Fruit fly (Drosophila melanogaster) whole organism, embryonic: ENCODE data around the gene THADA.

ENCODE experiments used
- Antp ChIP-seq: fragments of 200-800 bp; sonication (Bioruptor generic); optimal IDR thresholded peaks from 3 replicates; lab custom pipeline; 2016; ENCODE audit warnings: missing biosample characterization, missing genetic modification characterization
- CG10274 ChIP-seq: fragments of 200-800 bp; sonication (Bioruptor generic); optimal IDR thresholded peaks from 3 replicates; lab custom pipeline; 2017; ENCODE audit warnings: missing biosample characterization, mild to moderate bottlenecking, missing genetic modification characterization
- CG12071 ChIP-seq: fragments of 200-800 bp; sonication (Bioruptor generic); optimal IDR thresholded peaks from 3 replicates; lab custom pipeline; 2018; ENCODE audit warnings: missing biosample characterization, mild to moderate bottlenecking, missing genetic modification characterization
- CG12155 ChIP-seq: fragments of 200-800 bp; sonication (Bioruptor generic); optimal IDR thresholded peaks from 3 replicates; lab custom pipeline; 2016; ENCODE audit warnings: missing biosample characterization, missing genetic modification characterization
- CG12391 ChIP-seq: fragments of 200-800 bp; sonication (Bioruptor generic); optimal IDR thresholded peaks from 3 replicates; lab custom pipeline; 2018; ENCODE audit warnings: missing biosample characterization, mild to moderate bottlenecking, missing genetic modification characterization, moderate library complexity
- CG12769 ChIP-seq: fragments of 200-800 bp; sonication (Bioruptor generic); optimal IDR thresholded peaks from 2 replicates; lab custom pipeline; 2019; ENCODE audit warnings: missing biosample characterization, mild to moderate bottlenecking, missing genetic modification characterization, moderate library complexity
- CG14050 ChIP-seq: fragments of 200-800 bp; sonication (Bioruptor generic); IDR thresholded peaks from 3 replicates; pipeline ENCODE4 v1.3.6; 2022; ENCODE audit warnings: missing biosample characterization, missing genetic modification characterization
- CG14441 ChIP-seq: fragments of 200-800 bp; sonication (Bioruptor generic); IDR thresholded peaks from 2 replicates; pipeline ENCODE4 v1.3.6; 2022; ENCODE audit warnings: missing biosample characterization, missing genetic modification characterization
- CG14710 ChIP-seq: fragments of 200-800 bp; sonication (Bioruptor generic); optimal IDR thresholded peaks from 3 replicates; lab custom pipeline; 2019; ENCODE audit warnings: missing biosample characterization, mild to moderate bottlenecking, missing genetic modification characterization, moderate library complexity
- CG15696 ChIP-seq: fragments of 200-800 bp; sonication (Bioruptor generic); optimal IDR thresholded peaks from 2 replicates; lab custom pipeline; 2019; ENCODE audit warnings: missing biosample characterization, mild to moderate bottlenecking, missing genetic modification characterization, moderate library complexity
- CG1792 ChIP-seq: fragments of 200-800 bp; sonication (Bioruptor generic); optimal IDR thresholded peaks from 2 replicates; lab custom pipeline; 2016; ENCODE audit warnings: missing biosample characterization, missing genetic modification characterization
- CG2129 ChIP-seq: fragments of 200-800 bp; sonication (Bioruptor generic); IDR thresholded peaks from 2 replicates; pipeline ENCODE4 v1.3.6; 2022; ENCODE audit warnings: missing biosample characterization, missing genetic modification characterization; ENCODE audit not compliant: partially characterized antibody
- CG3281 ChIP-seq: fragments of 200-800 bp; sonication (Bioruptor generic); optimal IDR thresholded peaks from 3 replicates; lab custom pipeline; 2017; ENCODE audit warnings: missing biosample characterization, mild to moderate bottlenecking, missing genetic modification characterization
- CG6683 ChIP-seq: fragments of 200-800 bp; sonication (Bioruptor generic); optimal IDR thresholded peaks from 2 replicates; lab custom pipeline; 2017; ENCODE audit warnings: missing biosample characterization, mild to moderate bottlenecking, missing genetic modification characterization, missing genetic modification reagents
- CG7987 ChIP-seq: fragments of 200-800 bp; sonication (Bioruptor generic); optimal IDR thresholded peaks from 2 replicates; lab custom pipeline; 2018; ENCODE audit warnings: missing biosample characterization, mild to moderate bottlenecking, missing genetic modification characterization, moderate library complexity
- CG8388 ChIP-seq: fragments of 200-800 bp; sonication (Bioruptor generic); optimal IDR thresholded peaks from 2 replicates; lab custom pipeline; 2019; ENCODE audit warnings: missing biosample characterization, mild to moderate bottlenecking, missing genetic modification characterization, moderate library complexity
- CG9727 ChIP-seq: fragments of 200-800 bp; sonication (Bioruptor generic); optimal IDR thresholded peaks from 3 replicates; lab custom pipeline; 2017; ENCODE audit warnings: missing biosample characterization, mild to moderate bottlenecking, missing genetic modification characterization
- Dek ChIP-seq: fragments of 200-800 bp; sonication (Bioruptor generic); optimal IDR thresholded peaks from 3 replicates; lab custom pipeline; 2019; ENCODE audit warnings: missing biosample characterization, mild to moderate bottlenecking, missing genetic modification characterization, moderate library complexity
- Dp ChIP-seq: fragments of 200-800 bp; sonication (Bioruptor generic); optimal IDR thresholded peaks from 2 replicates; lab custom pipeline; 2018; ENCODE audit warnings: missing biosample characterization, mild to moderate bottlenecking, missing genetic modification characterization, moderate library complexity
- Drgx ChIP-seq: fragments of 200-800 bp; sonication (Bioruptor generic); IDR thresholded peaks from 2 replicates; pipeline ENCODE4 v1.3.6; 2022; ENCODE audit warnings: missing biosample characterization, missing genetic modification characterization
- Fer3 ChIP-seq: fragments of 200-800 bp; sonication (Bioruptor generic); optimal IDR thresholded peaks from 2 replicates; lab custom pipeline; 2018; ENCODE audit warnings: missing biosample characterization, mild to moderate bottlenecking, missing genetic modification characterization, moderate library complexity
- Gug ChIP-seq: fragments of 200-800 bp; sonication (Bioruptor generic); IDR thresholded peaks from 4 replicates; pipeline ENCODE4 v1.3.6; 2022; ENCODE audit warnings: missing biosample characterization, missing genetic modification characterization
- Hmx ChIP-seq: fragments of 200-800 bp; sonication (Bioruptor generic); optimal IDR thresholded peaks from 2 replicates; lab custom pipeline; 2016; ENCODE audit warnings: missing biosample characterization, missing genetic modification characterization
- NK7.1 ChIP-seq: fragments of 200-800 bp; sonication (Bioruptor generic); optimal IDR thresholded peaks from 3 replicates; lab custom pipeline; 2016; ENCODE audit warnings: missing biosample characterization, missing genetic modification characterization
- PHDP ChIP-seq: fragments of 200-800 bp; sonication (Bioruptor generic); optimal IDR thresholded peaks from 3 replicates; lab custom pipeline; 2018; ENCODE audit warnings: missing biosample characterization, mild to moderate bottlenecking, missing genetic modification characterization, moderate library complexity
- Stat92E ChIP-seq, 3 experiments: fragments of >200 bp in 2 of 3; fragments of 200-800 bp in 1 of 3; sonication (Bioruptor generic) in 1 of 3; optimal IDR thresholded peaks; 2 replicates each; lab custom pipeline; 2017 to 2019; ENCODE audit warnings: missing biosample characterization in 3 of 3, missing genetic modification characterization in 3 of 3, mild to moderate bottlenecking in 1 of 3, moderate library complexity in 1 of 3
- Trl ChIP-seq, 3 experiments: fragments of >200 bp in 2 of 3; fragments of 200-800 bp in 1 of 3; sonication (Bioruptor generic) in 1 of 3; optimal IDR thresholded peaks; 2 replicates in 1 of 3; 3 replicates in 2 of 3; lab custom pipeline; 2016 to 2017; ENCODE audit warnings: missing biosample characterization in 1 of 3, missing genetic modification characterization in 1 of 3
- Vsx1 ChIP-seq: fragments of 200-800 bp; sonication (Bioruptor generic); optimal IDR thresholded peaks from 2 replicates; lab custom pipeline; 2017; ENCODE audit warnings: missing biosample characterization, mild to moderate bottlenecking, missing genetic modification characterization, missing genetic modification reagents
- ato ChIP-seq: fragments of 200-800 bp; sonication (Bioruptor generic); IDR thresholded peaks from 2 replicates; pipeline ENCODE4 v1.3.6; 2022; ENCODE audit warnings: missing biosample characterization, missing genetic modification characterization; ENCODE audit not compliant: partially characterized antibody
- bbx ChIP-seq: fragments of 200-800 bp; sonication (Bioruptor generic); IDR thresholded peaks from 2 replicates; pipeline ENCODE4 v1.3.6; 2022; ENCODE audit warnings: missing biosample characterization, missing genetic modification characterization; ENCODE audit not compliant: partially characterized antibody
- dati ChIP-seq: fragments of 200-800 bp; sonication (Bioruptor generic); IDR thresholded peaks from 2 replicates; pipeline ENCODE4 v1.3.6; 2022; ENCODE audit warnings: missing biosample characterization, missing genetic modification characterization
- dysf ChIP-seq: fragments of 200-800 bp; sonication (Bioruptor generic); IDR thresholded peaks from 3 replicates; pipeline ENCODE4 v1.3.6; 2022; ENCODE audit warnings: missing biosample characterization, missing genetic modification characterization
- esg ChIP-seq: fragments of 200-800 bp; sonication (Bioruptor generic); conservative IDR thresholded peaks from 2 replicates; pipeline ENCODE4 v1.3.6; 2022; ENCODE audit warnings: missing biosample characterization, missing genetic modification characterization
- gce ChIP-seq: fragments of 200-800 bp; sonication (Bioruptor generic); IDR thresholded peaks from 3 replicates; pipeline ENCODE4 v1.3.6; 2022; ENCODE audit warnings: missing biosample characterization, missing genetic modification characterization
- hkb ChIP-seq, 2 experiments: fragments of 200-800 bp in 1 of 2; fragments of >200 bp in 1 of 2; sonication (Bioruptor generic) in 1 of 2; IDR thresholded peaks in 1 of 2; optimal IDR thresholded peaks in 1 of 2; 2 replicates each; pipeline versions ENCODE4 v1.3.6 to Lab custom; 2017 to 2022; ENCODE audit warnings: missing biosample characterization in 1 of 2, missing genetic modification characterization in 1 of 2
- hth ChIP-seq: fragments of >200 bp; optimal IDR thresholded peaks from 2 replicates; lab custom pipeline; 2017; ENCODE audit warnings: inconsistent platforms
- ken ChIP-seq: fragments of 200-800 bp; sonication (Bioruptor generic); IDR thresholded peaks from 3 replicates; pipeline ENCODE4 v1.3.6; 2022; ENCODE audit warnings: missing biosample characterization, missing genetic modification characterization
- knrl ChIP-seq: fragments of 200-800 bp; sonication (Bioruptor generic); IDR thresholded peaks from 3 replicates; pipeline ENCODE4 v1.3.6; 2022; ENCODE audit warnings: missing biosample characterization, missing genetic modification characterization; ENCODE audit not compliant: partially characterized antibody
- lab ChIP-seq: fragments of 200-800 bp; sonication (Bioruptor generic); optimal IDR thresholded peaks from 3 replicates; lab custom pipeline; 2017; ENCODE audit warnings: missing biosample characterization, missing genetic modification characterization, mild to moderate bottlenecking, moderate library complexity, missing genetic modification reagents
- prd ChIP-seq, 3 experiments: fragments of >200 bp in 2 of 3; fragments of 200-800 bp in 1 of 3; sonication (Bioruptor generic) in 1 of 3; optimal IDR thresholded peaks in 2 of 3; IDR thresholded peaks in 1 of 3; 2 replicates in 2 of 3; 3 replicates in 1 of 3; pipeline versions ENCODE4 v1.3.6 to Lab custom; 2017 to 2022; ENCODE audit warnings: missing biosample characterization in 1 of 3, missing genetic modification characterization in 1 of 3
- pzg ChIP-seq: fragments of 200-800 bp; sonication (Bioruptor generic); optimal IDR thresholded peaks from 3 replicates; lab custom pipeline; 2018; ENCODE audit warnings: missing biosample characterization, mild to moderate bottlenecking, missing genetic modification characterization, moderate library complexity
- repo ChIP-seq: fragments of 200-800 bp; sonication (Bioruptor generic); optimal IDR thresholded peaks from 2 replicates; lab custom pipeline; 2016; ENCODE audit warnings: missing biosample characterization, missing genetic modification characterization
- sd ChIP-seq: fragments of 200-800 bp; sonication (Bioruptor generic); optimal IDR thresholded peaks from 3 replicates; lab custom pipeline; 2018; ENCODE audit warnings: missing biosample characterization, mild to moderate bottlenecking, missing genetic modification characterization, moderate library complexity
- sob ChIP-seq: fragments of 200-800 bp; sonication (Bioruptor generic); IDR thresholded peaks from 2 replicates; pipeline ENCODE4 v1.3.6; 2022; ENCODE audit warnings: missing biosample characterization, missing genetic modification characterization
- stc ChIP-seq: fragments of 200-800 bp; sonication (Bioruptor generic); IDR thresholded peaks from 2 replicates; pipeline ENCODE4 v1.3.6; 2022; ENCODE audit warnings: missing biosample characterization, missing genetic modification characterization
- tup ChIP-seq: fragments of 200-800 bp; sonication (Bioruptor generic); optimal IDR thresholded peaks from 2 replicates; lab custom pipeline; 2016; ENCODE audit warnings: missing biosample characterization, mild to moderate bottlenecking, missing genetic modification characterization, moderate library complexity
- zf30C ChIP-seq: fragments of 200-800 bp; sonication (Bioruptor generic); optimal IDR thresholded peaks from 3 replicates; lab custom pipeline; 2018; ENCODE audit warnings: missing biosample characterization, mild to moderate bottlenecking, missing genetic modification characterization

Gene THADA

DNA sequence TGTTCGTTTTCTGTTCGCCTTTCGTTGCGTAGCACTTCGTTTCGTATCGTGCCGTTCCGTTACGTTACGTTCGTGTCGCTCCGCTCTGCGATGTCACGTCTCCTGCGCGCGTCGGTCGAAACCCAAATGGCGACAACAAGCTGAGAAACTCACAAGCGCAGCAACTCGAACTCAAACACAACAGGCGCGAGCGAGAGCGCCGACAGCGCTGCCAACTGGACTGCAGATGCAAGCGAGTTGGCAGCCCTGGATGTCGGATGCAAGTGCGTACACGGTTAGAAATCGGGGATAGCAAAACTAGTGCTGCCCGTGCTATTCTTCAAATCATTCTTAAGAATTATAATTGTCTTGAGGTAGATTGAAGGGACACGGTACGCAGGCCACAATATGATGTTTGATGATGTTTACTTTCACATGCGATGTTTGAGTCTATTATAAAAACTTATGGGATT is 17.0 kb downstream of the THADA start (continued):
- TF ChIP-seq CG12391 (tag; lab: Kevin White, UChicago) = peak; percentile 76
- TF ChIP-seq pzg (GFP tag; lab: Kevin White, UChicago) = peak; percentile 59
- TF ChIP-seq hkb (optimal IDR thresholded peaks at IDR 0.05; lab: Kevin White, UChicago) = no peak
- TF ChIP-seq hkb (GFP tag; IDR thresholded peaks at IDR 0.05; lab: Robert Waterston, UW) = peak; percentile 77
- TF ChIP-seq hth (lab: Kevin White, UChicago) = no peak
- TF ChIP-seq ken (GFP tag; lab: Robert Waterston, UW) = peak; percentile 62; the same call in 2 of the 3 replicates
- TF ChIP-seq Hmx (GFP tag; lab: Kevin White, UChicago) = no peak
- peak; percentile 20 for TF ChIP-seq CG7987 (GFP tag; lab: Kevin White, UChicago)
- peak; percentile 45 to 49 for TF ChIP-seq Trl (optimal IDR thresholded peaks at IDR 0.05; lab: Kevin White, UChicago)
- TF ChIP-seq Trl (GFP tag; optimal IDR thresholded peaks at IDR 0.05; lab: Kevin White, UChicago) = peak; percentile 56
- TF ChIP-seq tup = peak; percentile 35
- TF ChIP-seq zf30C = peak; percentile 99
- TF ChIP-seq CG9727 (GFP tag; lab: Kevin White, UChicago) = peak; percentile 53
- TF ChIP-seq prd (optimal IDR thresholded peaks at IDR 0.05; lab: Kevin White, UChicago) = no peak
- peak; percentile 85 for TF ChIP-seq prd (GFP tag; IDR thresholded peaks at IDR 0.05; lab: Robert Waterston, UW)
- peak; percentile 84 for TF ChIP-seq Antp (GFP tag; lab: Kevin White, UChicago)
- TF ChIP-seq CG15696 (tag; lab: Kevin White, UChicago) = peak; percentile 49
- TF ChIP-seq CG2129 = no peak
- TF ChIP-seq dysf (GFP tag; lab: Robert Waterston, UW) = peak; percentile 78
- peak; percentile 80 for TF ChIP-seq CG14441 (GFP tag; lab: Robert Waterston, UW)
- TF ChIP-seq knrl (GFP tag; lab: Robert Waterston, UW) = peak; percentile 50; the same call in 2 of the 3 replicates
- no peak for TF ChIP-seq CG6683 (GFP tag; lab: Kevin White, UChicago)
- peak; percentile 69 for TF ChIP-seq stc
- TF ChIP-seq CG12769 (tag; lab: Kevin White, UChicago) = peak; percentile 91
- TF ChIP-seq gce = peak; percentile 56; the same call in 1 of the 3 replicates
- peak; percentile 65 for TF ChIP-seq CG12071 (GFP tag; lab: Kevin White, UChicago)
- peak; percentile 76; the same call in 3 of the 4 replicates for TF ChIP-seq Gug
- peak; percentile 57; the same call in 1 of the 2 replicates for TF ChIP-seq dati (GFP tag; lab: Robert Waterston, UW)
- TF ChIP-seq PHDP (tag; lab: Kevin White, UChicago) = peak; percentile 47
- TF ChIP-seq Fer3 = peak; percentile 45
- peak; percentile 46 for TF ChIP-seq CG12155 (GFP tag; lab: Kevin White, UChicago)
- peak; percentile 41 for TF ChIP-seq Dek (tag; lab: Kevin White, UChicago)
- TF ChIP-seq NK7.1 (GFP tag; lab: Kevin White, UChicago) = peak; percentile 54
- TF ChIP-seq CG3281 (GFP tag; lab: Kevin White, UChicago) = peak; percentile 51
- peak; percentile 55 for TF ChIP-seq CG1792
- peak; percentile 69 for TF ChIP-seq bbx
- TF ChIP-seq sd (tag; lab: Kevin White, UChicago) = peak; percentile 38
- TF ChIP-seq CG14710 (tag; lab: Kevin White, UChicago) = peak; percentile 53
- peak; percentile 84 for TF ChIP-seq lab (GFP tag; lab: Kevin White, UChicago)
- peak; percentile 57 for TF ChIP-seq repo (GFP tag; lab: Kevin White, UChicago)
- TF ChIP-seq ato (GFP tag; lab: Robert Waterston, UW) = peak; percentile 59
- peak; percentile 65 for TF ChIP-seq sob
- peak; percentile 55 for TF ChIP-seq CG8388 (GFP tag; lab: Kevin White, UChicago)
- peak; percentile 42 for TF ChIP-seq Dp (GFP tag; lab: Kevin White, UChicago)
- TF ChIP-seq CG14050 = peak; percentile 68; the same call in 2 of the 3 replicates
- TF ChIP-seq Drgx (GFP tag; lab: Robert Waterston, UW) = peak; percentile 71
- TF ChIP-seq esg (GFP tag; lab: Robert Waterston, UW) = peak; percentile 69
- peak; percentile 7 for TF ChIP-seq Vsx1 (GFP tag; lab: Kevin White, UChicago)
- peak in 1 of 3 experiments; percentile 24 for TF ChIP-seq Stat92E (GFP tag; optimal IDR thresholded peaks at IDR 0.05; lab: Kevin White, UChicago)
- no peak for TF ChIP-seq CG10274 (GFP tag; lab: Kevin White, UChicago)
